Fruit fly (Drosophila melanogaster) whole organism, adult: Measurements from ENCODE around the gene Rel.

Experiments
- CG11617 ChIP-seq: fragments of 200-800 bp; sonication (Bioruptor generic); optimal IDR thresholded peaks from 2 replicates; lab custom pipeline; 2017; ENCODE audit warnings: mild to moderate bottlenecking, missing biosample characterization, missing genetic modification reagents, missing genetic modification characterization
- CG12768 ChIP-seq: fragments of 200-800 bp; sonication (Bioruptor generic); optimal IDR thresholded peaks from 2 replicates; lab custom pipeline; 2017; ENCODE audit warnings: missing biosample characterization, missing genetic modification characterization, mild to moderate bottlenecking, moderate library complexity, missing genetic modification reagents
- CG14711 ChIP-seq: fragments of 200-800 bp; sonication (Bioruptor generic); optimal IDR thresholded peaks from 2 replicates; lab custom pipeline; 2018; ENCODE audit warnings: missing biosample characterization, mild to moderate bottlenecking, missing genetic modification characterization, moderate library complexity
- CG1620 ChIP-seq: fragments of 200-800 bp; sonication (Bioruptor generic); optimal IDR thresholded peaks from 2 replicates; lab custom pipeline; 2016; ENCODE audit warnings: missing biosample characterization, missing genetic modification characterization
- CG33017 ChIP-seq: fragments of 200-800 bp; sonication (Bioruptor generic); optimal IDR thresholded peaks from 2 replicates; lab custom pipeline; 2018; ENCODE audit warnings: missing biosample characterization, mild to moderate bottlenecking, missing genetic modification characterization, moderate library complexity
- CG5204 ChIP-seq: fragments of 200-800 bp; sonication (Bioruptor generic); optimal IDR thresholded peaks from 2 replicates; lab custom pipeline; 2016; ENCODE audit warnings: missing biosample characterization, missing genetic modification characterization
- CG7045 ChIP-seq: fragments of 200-800 bp; sonication (Bioruptor generic); optimal IDR thresholded peaks from 2 replicates; lab custom pipeline; 2017; ENCODE audit warnings: missing biosample characterization, mild to moderate bottlenecking, missing genetic modification characterization
- CG7101 ChIP-seq: fragments of 200-800 bp; sonication (Bioruptor generic); optimal IDR thresholded peaks from 2 replicates; lab custom pipeline; 2018; ENCODE audit warnings: missing biosample characterization, mild to moderate bottlenecking, missing genetic modification characterization, moderate library complexity
- Clk ChIP-seq: fragments of 200-800 bp; sonication (Bioruptor generic); optimal IDR thresholded peaks from 2 replicates; lab custom pipeline; 2017; ENCODE audit warnings: missing biosample characterization, missing genetic modification characterization
- Crg-1 ChIP-seq: fragments of 200-800 bp; sonication (Bioruptor generic); optimal IDR thresholded peaks from 2 replicates; lab custom pipeline; 2016; ENCODE audit warnings: missing biosample characterization, missing genetic modification characterization
- Hr96 ChIP-seq: fragments of 200-800 bp; sonication (Bioruptor generic); optimal IDR thresholded peaks from 2 replicates; lab custom pipeline; 2016; ENCODE audit warnings: missing biosample characterization, missing genetic modification characterization
- Mnt ChIP-seq: fragments of 200-800 bp; sonication (Bioruptor generic); optimal IDR thresholded peaks from 2 replicates; lab custom pipeline; 2016; ENCODE audit warnings: missing biosample characterization, mild to moderate bottlenecking, missing genetic modification characterization
- bab1 ChIP-seq: fragments of 200-800 bp; sonication (Bioruptor generic); optimal IDR thresholded peaks from 3 replicates; lab custom pipeline; 2019; ENCODE audit warnings: missing biosample characterization, mild to moderate bottlenecking, missing genetic modification characterization, moderate library complexity
- cic ChIP-seq: fragments of 200-800 bp; sonication (Bioruptor generic); optimal IDR thresholded peaks from 2 replicates; lab custom pipeline; 2017; ENCODE audit warnings: missing biosample characterization, mild to moderate bottlenecking, missing genetic modification characterization, moderate library complexity
- cnc ChIP-seq, 2 experiments: fragments of >200 bp; optimal IDR thresholded peaks; 2 replicates each; lab custom pipeline; 2017
- kay ChIP-seq: fragments of 200-800 bp; sonication (Bioruptor generic); peaks from one replicate; lab custom pipeline; 2016; ENCODE audit warnings: missing biosample characterization, missing genetic modification characterization, borderline replicate concordance
- ovo ChIP-seq: fragments of 200-800 bp; sonication (Bioruptor generic); optimal IDR thresholded peaks from 2 replicates; lab custom pipeline; 2016; ENCODE audit warnings: missing biosample characterization, missing genetic modification characterization
- pad ChIP-seq: fragments of 200-800 bp; sonication (Bioruptor generic); optimal IDR thresholded peaks from 3 replicates; lab custom pipeline; 2017; ENCODE audit warnings: missing biosample characterization, missing genetic modification characterization, mild to moderate bottlenecking, moderate library complexity, missing genetic modification reagents
- tj ChIP-seq: fragments of 200-800 bp; sonication (Bioruptor generic); optimal IDR thresholded peaks from 3 replicates; lab custom pipeline; 2017; ENCODE audit warnings: missing biosample characterization, mild to moderate bottlenecking, missing genetic modification characterization, moderate library complexity
- toe ChIP-seq: fragments of 200-800 bp; sonication (Bioruptor generic); optimal IDR thresholded peaks from 2 replicates; lab custom pipeline; 2016; ENCODE audit warnings: missing biosample characterization, missing genetic modification characterization

Gene Rel

DNA sequence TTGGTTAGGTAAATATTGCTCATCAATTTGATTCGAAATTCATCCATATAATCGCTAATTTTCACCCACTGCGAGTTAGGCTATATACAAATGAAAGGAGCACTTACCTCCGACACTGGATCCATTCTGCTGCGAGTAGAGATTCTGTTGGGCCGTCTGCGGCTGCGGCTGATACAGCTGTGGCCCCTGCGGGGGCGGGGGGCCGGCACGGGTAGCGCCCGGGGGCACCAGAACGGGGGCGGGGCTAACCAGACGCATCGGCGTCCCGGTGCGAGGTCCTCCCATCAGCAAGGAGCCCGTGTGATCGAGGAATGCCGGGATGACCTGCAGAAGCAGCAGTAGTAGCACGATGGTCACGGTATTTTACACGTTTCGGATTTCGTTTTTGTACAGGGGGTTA is 31.9 kb upstream of the Rel start:
- no peak for TF ChIP-seq ovo (GFP tag; lab: Kevin White, UChicago)
- TF ChIP-seq pad (GFP tag; lab: Kevin White, UChicago), result no peak
- no peak for TF ChIP-seq kay (GFP tag; lab: Kevin White, UChicago)
- TF ChIP-seq tj (GFP tag; lab: Kevin White, UChicago), result no peak

DNA sequence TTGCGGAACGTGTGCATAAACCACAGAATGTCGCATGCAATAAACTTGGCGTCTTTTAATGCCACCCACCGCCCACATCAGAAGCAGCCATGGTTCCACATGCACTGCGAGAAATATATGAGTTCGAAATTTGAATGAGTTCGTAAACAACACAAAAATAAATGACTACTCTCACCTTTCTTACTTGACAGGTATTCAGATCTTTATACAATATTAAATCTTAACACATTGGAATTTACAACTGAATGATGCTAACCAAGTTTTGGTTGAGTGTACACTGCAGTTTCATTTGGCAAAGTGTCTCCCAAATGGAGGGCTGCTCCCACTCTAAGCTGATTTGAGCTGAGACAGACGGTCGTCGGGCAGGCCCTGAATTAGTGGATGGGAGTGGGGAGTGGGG is 27.2 kb upstream of the Rel start:
- TF ChIP-seq kay (GFP tag; lab: Kevin White, UChicago), result no peak
- TF ChIP-seq cnc (optimal IDR thresholded peaks at IDR 0.05; lab: Kevin White, UChicago), result no peak
- TF ChIP-seq bab1, result no peak
- no peak for TF ChIP-seq cic
- TF ChIP-seq CG7101, result peak; percentile 16
- no peak for TF ChIP-seq Crg-1 (GFP tag; lab: Kevin White, UChicago)
- peak; percentile 36 for TF ChIP-seq CG7045 (GFP tag; lab: Kevin White, UChicago)
- no peak for TF ChIP-seq CG1620
- peak; percentile 16 for TF ChIP-seq toe (GFP tag; lab: Kevin White, UChicago)
- TF ChIP-seq CG5204 (GFP tag; lab: Kevin White, UChicago), result peak; percentile 59
- TF ChIP-seq Hr96 (GFP tag; lab: Kevin White, UChicago), result peak; percentile 56
- no peak for TF ChIP-seq tj (GFP tag; lab: Kevin White, UChicago)
- peak; percentile 43 for TF ChIP-seq CG33017 (tag; lab: Kevin White, UChicago)
- peak; percentile 27 for TF ChIP-seq CG12768 (GFP tag; lab: Kevin White, UChicago)
- peak; percentile 3 for TF ChIP-seq CG11617 (GFP tag; lab: Kevin White, UChicago)
- peak; percentile 23 for TF ChIP-seq Clk (GFP tag; lab: Kevin White, UChicago)
- TF ChIP-seq pad (GFP tag; lab: Kevin White, UChicago), result no peak
- no peak for TF ChIP-seq Mnt
- no peak for TF ChIP-seq ovo (GFP tag; lab: Kevin White, UChicago)
- peak; percentile 46 for TF ChIP-seq CG14711

DNA sequence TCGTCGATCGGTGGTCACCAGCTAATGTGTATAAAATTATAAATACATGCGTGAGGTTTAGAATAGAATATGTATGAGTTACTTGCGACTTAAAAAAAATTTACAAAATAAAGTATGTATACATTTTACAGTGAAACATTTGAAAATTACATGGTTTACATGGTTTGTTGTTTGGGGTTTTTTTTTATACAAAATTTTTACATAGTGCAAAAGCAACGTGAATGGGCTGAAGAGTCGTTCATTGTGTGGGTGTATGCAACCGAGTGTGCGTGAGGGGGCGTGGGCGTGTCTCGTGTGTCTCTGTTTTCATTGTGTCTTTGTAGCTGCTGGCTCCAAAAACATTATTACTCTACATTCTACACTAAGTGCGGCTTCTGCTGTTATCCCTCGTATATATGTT is 22.1 kb upstream of the Rel start:
- no peak for TF ChIP-seq Hr96 (GFP tag; lab: Kevin White, UChicago)
- TF ChIP-seq kay (GFP tag; lab: Kevin White, UChicago), result no peak
- TF ChIP-seq CG11617 (GFP tag; lab: Kevin White, UChicago), result no peak
- no peak for TF ChIP-seq Mnt
- TF ChIP-seq pad (GFP tag; lab: Kevin White, UChicago), result no peak
- TF ChIP-seq Clk (GFP tag; lab: Kevin White, UChicago), result no peak
- TF ChIP-seq ovo (GFP tag; lab: Kevin White, UChicago), result no peak
- no peak for TF ChIP-seq tj (GFP tag; lab: Kevin White, UChicago)
- TF ChIP-seq CG14711, result no peak
- no peak for TF ChIP-seq CG5204 (GFP tag; lab: Kevin White, UChicago)
- TF ChIP-seq cic, result no peak
- TF ChIP-seq bab1, result no peak

DNA sequence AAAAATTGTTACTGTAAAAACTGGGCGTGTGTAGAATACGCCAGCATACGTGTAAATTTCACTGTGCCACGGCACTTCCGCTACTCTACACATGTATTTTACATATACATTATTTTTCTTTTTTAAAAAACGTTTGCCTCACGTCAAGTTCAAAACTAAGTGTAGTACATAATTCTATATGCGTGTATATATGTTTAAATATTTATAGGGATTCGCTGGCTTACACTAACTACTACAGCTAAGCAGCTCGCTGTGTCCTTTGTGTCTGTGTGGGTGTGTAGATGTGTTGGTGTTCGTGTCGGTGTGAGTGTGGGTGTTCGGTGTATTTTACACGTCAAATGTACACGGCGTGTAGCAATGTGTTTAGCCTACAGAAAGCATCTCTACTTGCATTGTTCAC is 20.6 kb upstream of the Rel start:
- TF ChIP-seq Mnt, result no peak
- no peak for TF ChIP-seq Crg-1 (GFP tag; lab: Kevin White, UChicago)
- no peak for TF ChIP-seq bab1
- no peak for TF ChIP-seq toe (GFP tag; lab: Kevin White, UChicago)
- TF ChIP-seq kay (GFP tag; lab: Kevin White, UChicago), result no peak
- no peak for TF ChIP-seq CG14711

DNA sequence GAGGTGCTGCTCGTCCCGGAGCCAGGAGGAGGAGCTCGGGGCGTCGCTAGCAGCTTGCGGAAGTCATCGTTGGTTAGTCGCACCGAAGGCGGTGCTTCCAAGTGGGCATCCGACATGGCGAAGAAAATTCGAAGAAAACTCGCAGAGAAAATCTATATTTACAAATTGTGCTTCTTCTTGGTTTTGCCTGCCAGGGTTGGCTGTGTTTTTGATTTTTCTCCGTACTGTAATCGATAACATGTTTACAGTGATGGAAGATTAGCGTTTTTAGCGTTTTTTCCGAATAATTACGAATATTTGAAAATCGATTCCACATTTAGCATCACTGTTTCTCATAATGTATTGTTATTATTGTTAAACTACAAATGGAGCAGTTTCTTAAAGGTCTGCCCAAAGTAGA is 17.1 kb upstream of the Rel start, which contains the start of the genes beag and Ada:
Gene beag, minus strand, starts transcription at position 205 of the 400 bp plus-strand sequence.
Gene Ada, plus strand, starts transcription at position 310 of the 400 bp plus-strand sequence.
- TF ChIP-seq Mnt (peak; percentile 51), CG11617 (GFP tag; lab: Kevin White, UChicago) (peak; percentile 26), CG7101 (peak; percentile 61), CG14711 (peak; percentile 95), CG5204 (GFP tag; lab: Kevin White, UChicago) (no peak), CG7045 (GFP tag; lab: Kevin White, UChicago) (no peak), toe (GFP tag; lab: Kevin White, UChicago) (peak; percentile 10), Clk (GFP tag; lab: Kevin White, UChicago) (peak; percentile 9), CG33017 (tag; lab: Kevin White, UChicago) (peak; percentile 48), bab1 (peak; percentile 65), Hr96 (GFP tag; lab: Kevin White, UChicago) (no peak)

DNA sequence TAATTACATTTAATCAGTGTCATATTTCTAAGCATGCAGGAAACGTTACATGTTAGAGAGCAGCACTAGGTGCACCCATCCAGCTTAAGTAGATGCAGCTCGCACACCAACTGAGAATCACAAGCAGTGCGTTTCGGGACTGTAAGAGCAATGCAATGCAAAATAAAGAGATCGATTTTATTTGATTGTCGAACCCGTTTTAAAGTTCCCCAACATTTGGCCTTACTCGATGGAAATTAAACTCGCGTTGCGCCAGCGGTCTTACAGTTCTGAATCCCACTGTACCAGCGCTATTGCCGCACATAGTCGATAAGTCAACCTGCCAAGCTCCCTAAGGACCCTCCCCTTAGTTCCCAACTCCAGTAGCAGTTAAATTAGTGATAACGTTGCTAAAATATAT is 15.0 kb upstream of the Rel start:
- TF ChIP-seq tj (GFP tag; lab: Kevin White, UChicago) (no peak), CG33017 (tag; lab: Kevin White, UChicago) (peak; percentile 37), toe (GFP tag; lab: Kevin White, UChicago) (no peak), CG12768 (GFP tag; lab: Kevin White, UChicago) (no peak), Mnt (no peak), CG7101 (no peak), CG14711 (no peak)

DNA sequence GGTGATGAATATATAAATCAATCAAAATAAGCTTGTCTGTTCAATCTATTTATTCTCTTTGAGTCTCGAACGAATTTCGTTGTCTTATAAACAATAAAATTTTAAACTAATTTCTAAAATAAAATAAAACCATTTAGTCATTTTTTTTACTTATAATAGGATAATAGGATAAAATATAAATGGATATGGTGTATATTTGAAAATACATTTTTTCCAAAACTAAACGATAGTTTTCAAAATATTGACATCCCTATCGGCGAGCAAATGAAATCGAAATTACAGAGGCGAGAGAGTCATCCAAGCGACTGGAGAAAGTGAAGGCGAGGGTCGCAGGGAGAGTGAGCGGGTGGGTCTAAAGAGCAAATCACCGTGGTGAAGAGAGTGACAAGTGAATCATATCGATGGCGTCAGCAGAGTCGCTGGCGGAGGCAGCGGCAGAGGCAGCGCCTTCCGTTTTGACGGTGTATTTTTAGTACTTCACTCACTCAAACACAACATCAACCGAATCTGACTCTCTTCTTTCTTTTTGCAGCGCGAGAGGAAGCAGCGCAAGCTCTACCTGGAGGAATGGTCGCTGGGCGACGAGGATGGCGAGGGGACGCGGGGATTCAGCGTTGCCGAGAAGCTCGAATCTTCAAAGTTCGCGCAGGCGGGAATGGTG is 9.8 kb upstream of the Rel start:
- TF ChIP-seq CG14711 (peak; percentile 97), Hr96 (GFP tag; lab: Kevin White, UChicago) (peak; percentile 93), cic (peak; percentile 95), kay (GFP tag; lab: Kevin White, UChicago) (peak; percentile 99), tj (GFP tag; lab: Kevin White, UChicago) (peak; percentile 88), pad (GFP tag; lab: Kevin White, UChicago) (peak; percentile 89), Crg-1 (GFP tag; lab: Kevin White, UChicago) (peak; percentile 80), Mnt (peak; percentile 79), CG7045 (GFP tag; lab: Kevin White, UChicago) (peak; percentile 98), CG33017 (tag; lab: Kevin White, UChicago) (peak; percentile 99), CG7101 (peak; percentile 99), CG12768 (GFP tag; lab: Kevin White, UChicago) (peak; percentile 99), Clk (GFP tag; lab: Kevin White, UChicago) (peak; percentile 96), CG5204 (GFP tag; lab: Kevin White, UChicago) (peak; percentile 87), CG11617 (GFP tag; lab: Kevin White, UChicago) (peak; percentile 99), CG1620 (peak; percentile 75), ovo (GFP tag; lab: Kevin White, UChicago) (peak; percentile 79), toe (GFP tag; lab: Kevin White, UChicago) (peak; percentile 95), cnc (optimal IDR thresholded peaks at IDR 0.05; lab: Kevin White, UChicago) (no peak), bab1 (peak; percentile 93)
